Fruit fly (Drosophila melanogaster) whole organism, adult: ENCODE data around the gene GstD10.

Source experiments
- CG11617 ChIP-seq: fragments of 200-800 bp; sonication (Bioruptor generic); optimal IDR thresholded peaks from 2 replicates; lab custom pipeline; 2017; ENCODE audit warnings: mild to moderate bottlenecking, missing biosample characterization, missing genetic modification reagents, missing genetic modification characterization
- CG1620 ChIP-seq: fragments of 200-800 bp; sonication (Bioruptor generic); optimal IDR thresholded peaks from 2 replicates; lab custom pipeline; 2016; ENCODE audit warnings: missing biosample characterization, missing genetic modification characterization
- CG33017 ChIP-seq: fragments of 200-800 bp; sonication (Bioruptor generic); optimal IDR thresholded peaks from 2 replicates; lab custom pipeline; 2018; ENCODE audit warnings: missing biosample characterization, mild to moderate bottlenecking, missing genetic modification characterization, moderate library complexity
- CG7101 ChIP-seq: fragments of 200-800 bp; sonication (Bioruptor generic); optimal IDR thresholded peaks from 2 replicates; lab custom pipeline; 2018; ENCODE audit warnings: missing biosample characterization, mild to moderate bottlenecking, missing genetic modification characterization, moderate library complexity
- Clk ChIP-seq: fragments of 200-800 bp; sonication (Bioruptor generic); optimal IDR thresholded peaks from 2 replicates; lab custom pipeline; 2017; ENCODE audit warnings: missing biosample characterization, missing genetic modification characterization
- Crg-1 ChIP-seq: fragments of 200-800 bp; sonication (Bioruptor generic); optimal IDR thresholded peaks from 2 replicates; lab custom pipeline; 2016; ENCODE audit warnings: missing biosample characterization, missing genetic modification characterization
- Hr96 ChIP-seq: fragments of 200-800 bp; sonication (Bioruptor generic); optimal IDR thresholded peaks from 2 replicates; lab custom pipeline; 2016; ENCODE audit warnings: missing biosample characterization, missing genetic modification characterization
- ovo ChIP-seq: fragments of 200-800 bp; sonication (Bioruptor generic); optimal IDR thresholded peaks from 2 replicates; lab custom pipeline; 2016; ENCODE audit warnings: missing biosample characterization, missing genetic modification characterization
- pad ChIP-seq: fragments of 200-800 bp; sonication (Bioruptor generic); optimal IDR thresholded peaks from 3 replicates; lab custom pipeline; 2017; ENCODE audit warnings: missing biosample characterization, missing genetic modification characterization, mild to moderate bottlenecking, moderate library complexity, missing genetic modification reagents
- tj ChIP-seq: fragments of 200-800 bp; sonication (Bioruptor generic); optimal IDR thresholded peaks from 3 replicates; lab custom pipeline; 2017; ENCODE audit warnings: missing biosample characterization, mild to moderate bottlenecking, missing genetic modification characterization, moderate library complexity

dm6 chr3R:12315455-12315854 is 50.1 kb downstream of the GstD10 start:
- TF ChIP-seq Crg-1 (no peak), CG11617 (GFP tag; lab: Kevin White, UChicago) (no peak), Clk (no peak), Hr96 (no peak), CG7101 (tag; lab: Kevin White, UChicago) (no peak), tj (no peak), ovo (GFP tag; lab: Kevin White, UChicago) (no peak), CG1620 (GFP tag; lab: Kevin White, UChicago) (no peak), CG33017 (tag; lab: Kevin White, UChicago) (no peak), pad (GFP tag; lab: Kevin White, UChicago) (no peak)
